Fruit fly (Drosophila melanogaster) whole organism, embryonic: ENCODE measurements around the gene Cnep1r2.

Experiments used
- Ada2b ChIP-seq: fragments of 200-800 bp; sonication (Bioruptor generic); IDR thresholded peaks from 2 replicates; pipeline ENCODE4 v1.3.6; 2022; ENCODE audit warnings: missing biosample characterization, missing genetic modification characterization
- CG10366 ChIP-seq: fragments of 200-800 bp; sonication (Bioruptor generic); IDR thresholded peaks from 2 replicates; pipeline ENCODE4 v1.3.6; 2022; ENCODE audit warnings: missing biosample characterization, missing genetic modification characterization
- CG11456 ChIP-seq: fragments of 200-800 bp; sonication (Bioruptor generic); IDR thresholded peaks from 3 replicates; pipeline ENCODE4 v1.3.6; 2022; ENCODE audit warnings: missing biosample characterization, missing genetic modification characterization
- CG11695 ChIP-seq: fragments of 200-800 bp; sonication (Bioruptor generic); IDR thresholded peaks from 3 replicates; pipeline ENCODE4 v1.3.6; 2022; ENCODE audit warnings: missing biosample characterization, missing genetic modification characterization
- CG12071 ChIP-seq: fragments of 200-800 bp; sonication (Bioruptor generic); optimal IDR thresholded peaks from 3 replicates; lab custom pipeline; 2018; ENCODE audit warnings: missing biosample characterization, mild to moderate bottlenecking, missing genetic modification characterization
- CG12299 ChIP-seq: fragments of 200-800 bp; sonication (Bioruptor generic); optimal IDR thresholded peaks from 2 replicates; lab custom pipeline; 2018; ENCODE audit warnings: missing biosample characterization, mild to moderate bottlenecking, missing genetic modification characterization
- CG13775 ChIP-seq: fragments of 200-800 bp; sonication (Bioruptor generic); optimal IDR thresholded peaks from 3 replicates; lab custom pipeline; 2017; ENCODE audit warnings: missing biosample characterization, mild to moderate bottlenecking, missing genetic modification characterization
- CG1603 ChIP-seq: fragments of 200-800 bp; sonication (Bioruptor generic); optimal IDR thresholded peaks from 2 replicates; lab custom pipeline; 2019; ENCODE audit warnings: missing biosample characterization, mild to moderate bottlenecking, missing genetic modification characterization, moderate library complexity
- CG16779 ChIP-seq: fragments of 200-800 bp; sonication (Bioruptor generic); IDR thresholded peaks from 2 replicates; pipeline ENCODE4 v1.3.6; 2022; ENCODE audit warnings: missing biosample characterization, missing genetic modification characterization
- CG30403 ChIP-seq: fragments of 200-800 bp; sonication (Bioruptor generic); optimal IDR thresholded peaks from 3 replicates; lab custom pipeline; 2016; ENCODE audit warnings: missing biosample characterization, missing genetic modification characterization
- CG3281 ChIP-seq: fragments of 200-800 bp; sonication (Bioruptor generic); optimal IDR thresholded peaks from 3 replicates; lab custom pipeline; 2017; ENCODE audit warnings: missing biosample characterization, mild to moderate bottlenecking, missing genetic modification characterization
- CG4424 ChIP-seq: fragments of 200-800 bp; sonication (Bioruptor generic); optimal IDR thresholded peaks from 3 replicates; lab custom pipeline; 2016; ENCODE audit warnings: missing biosample characterization, missing genetic modification characterization
- CG6683 ChIP-seq: fragments of 200-800 bp; sonication (Bioruptor generic); optimal IDR thresholded peaks from 2 replicates; lab custom pipeline; 2017; ENCODE audit warnings: missing biosample characterization, mild to moderate bottlenecking, missing genetic modification characterization, missing genetic modification reagents
- CG6791 ChIP-seq: fragments of 200-800 bp; sonication (Bioruptor generic); IDR thresholded peaks from 3 replicates; pipeline ENCODE4 v1.3.6; 2022; ENCODE audit warnings: missing biosample characterization, missing genetic modification characterization; ENCODE audit not compliant: partially characterized antibody
- CG7372 ChIP-seq: fragments of 200-800 bp; sonication (Bioruptor generic); IDR thresholded peaks from 2 replicates; pipeline ENCODE4 v1.3.6; 2022; ENCODE audit warnings: missing biosample characterization, missing genetic modification characterization
- CG8290 ChIP-seq, 3 experiments: fragments of 200-800 bp; sonication (Bioruptor generic); optimal IDR thresholded peaks; 2 replicates each; lab custom pipeline; 2016 to 2019; ENCODE audit warnings: missing biosample characterization in 3 of 3, missing genetic modification characterization in 3 of 3, mild to moderate bottlenecking in 2 of 3, moderate library complexity in 1 of 3
- CG8388 ChIP-seq: fragments of 200-800 bp; sonication (Bioruptor generic); optimal IDR thresholded peaks from 2 replicates; lab custom pipeline; 2019; ENCODE audit warnings: missing biosample characterization, mild to moderate bottlenecking, missing genetic modification characterization, moderate library complexity
- CG8944 ChIP-seq: fragments of 200-800 bp; sonication (Bioruptor generic); optimal IDR thresholded peaks from 3 replicates; lab custom pipeline; 2016; ENCODE audit warnings: missing biosample characterization, missing genetic modification characterization
- CG9609 ChIP-seq: fragments of 200-800 bp; sonication (Bioruptor generic); optimal IDR thresholded peaks from 3 replicates; lab custom pipeline; 2016; ENCODE audit warnings: missing biosample characterization, missing genetic modification characterization
- CTCF ChIP-seq: fragments of 200-800 bp; sonication (Bioruptor generic); optimal IDR thresholded peaks from 2 replicates; lab custom pipeline; 2017; ENCODE audit warnings: missing biosample characterization, mild to moderate bottlenecking, missing genetic modification characterization, moderate library complexity
- CkIIα-i1 ChIP-seq: fragments of 200-800 bp; sonication (Bioruptor generic); IDR thresholded peaks from 2 replicates; pipeline ENCODE4 v1.3.6; 2022; ENCODE audit warnings: missing biosample characterization, missing genetic modification characterization
- CoRest ChIP-seq: fragments of 200-800 bp; sonication (Bioruptor generic); optimal IDR thresholded peaks from 3 replicates; lab custom pipeline; 2018; ENCODE audit warnings: missing biosample characterization, mild to moderate bottlenecking, missing genetic modification characterization, moderate library complexity
- CrebB ChIP-seq: fragments of 200-800 bp; sonication (Bioruptor generic); optimal IDR thresholded peaks from 3 replicates; lab custom pipeline; 2018; ENCODE audit warnings: missing biosample characterization, mild to moderate bottlenecking, missing genetic modification characterization
- D ChIP-seq, 2 experiments: fragments of 200-800 bp in 1 of 2; fragments of >200 bp in 1 of 2; sonication (Bioruptor generic) in 1 of 2; optimal IDR thresholded peaks; 2 replicates in 1 of 2; 3 replicates in 1 of 2; lab custom pipeline; 2017; ENCODE audit warnings: mild to moderate bottlenecking in 1 of 2, missing biosample characterization in 1 of 2, missing genetic modification characterization in 1 of 2, missing genetic modification reagents in 1 of 2
- HHEX ChIP-seq: fragments of 200-800 bp; sonication (Bioruptor generic); optimal IDR thresholded peaks from 3 replicates; lab custom pipeline; 2017; ENCODE audit warnings: missing biosample characterization, mild to moderate bottlenecking, missing genetic modification characterization, missing genetic modification reagents
- Hand ChIP-seq: fragments of 200-800 bp; sonication (Bioruptor generic); optimal IDR thresholded peaks from 2 replicates; lab custom pipeline; 2017; ENCODE audit warnings: mild to moderate bottlenecking, missing biosample characterization, missing genetic modification reagents, missing genetic modification characterization
- Hr51 ChIP-seq, 2 experiments: fragments of 200-800 bp; sonication (Bioruptor generic); optimal IDR thresholded peaks; 2 replicates in 1 of 2; 3 replicates in 1 of 2; lab custom pipeline; 2016 to 2018; ENCODE audit warnings: missing biosample characterization in 2 of 2, missing genetic modification characterization in 2 of 2, mild to moderate bottlenecking in 1 of 2, moderate library complexity in 1 of 2
- Jarid2 ChIP-seq: fragments of 200-800 bp; sonication (Bioruptor generic); optimal IDR thresholded peaks from 3 replicates; lab custom pipeline; 2017; ENCODE audit warnings: mild to moderate bottlenecking, missing biosample characterization, missing genetic modification reagents, missing genetic modification characterization
- Max ChIP-seq: fragments of 200-800 bp; sonication (Bioruptor generic); optimal IDR thresholded peaks from 2 replicates; lab custom pipeline; 2016; ENCODE audit warnings: missing biosample characterization, mild to moderate bottlenecking, missing genetic modification characterization
- Med ChIP-seq: fragments of 200-800 bp; sonication (Bioruptor generic); peaks from one replicate; lab custom pipeline; 2016; ENCODE audit warnings: missing biosample characterization, missing genetic modification characterization, mild to moderate bottlenecking, inconsistent platforms, moderate library complexity
- Nf-YB ChIP-seq: fragments of 200-800 bp; sonication (Bioruptor generic); optimal IDR thresholded peaks from 3 replicates; lab custom pipeline; 2019; ENCODE audit warnings: missing biosample characterization, mild to moderate bottlenecking, missing genetic modification characterization, moderate library complexity
- Optix ChIP-seq: fragments of 200-800 bp; sonication (Bioruptor generic); IDR thresholded peaks from 3 replicates; pipeline ENCODE4 v1.3.6; 2022; ENCODE audit warnings: missing biosample characterization, missing genetic modification characterization
- Rfx ChIP-seq: fragments of 200-800 bp; sonication (Bioruptor generic); IDR thresholded peaks from 2 replicates; pipeline ENCODE4 v1.3.6; 2022; ENCODE audit warnings: missing biosample characterization, missing genetic modification characterization
- Sin3A ChIP-seq: fragments of >200 bp; optimal IDR thresholded peaks from 2 replicates; lab custom pipeline; 2018
- Trl ChIP-seq, 3 experiments: fragments of >200 bp in 2 of 3; fragments of 200-800 bp in 1 of 3; sonication (Bioruptor generic) in 1 of 3; optimal IDR thresholded peaks; 2 replicates in 1 of 3; 3 replicates in 2 of 3; lab custom pipeline; 2016 to 2017; ENCODE audit warnings: missing biosample characterization in 1 of 3, missing genetic modification characterization in 1 of 3
- aop ChIP-seq: fragments of 200-800 bp; sonication (Bioruptor generic); IDR thresholded peaks from 2 replicates; pipeline ENCODE4 v1.3.6; 2022; ENCODE audit warnings: missing biosample characterization, missing genetic modification characterization
- disco-r ChIP-seq: fragments of 200-800 bp; sonication (Bioruptor generic); optimal IDR thresholded peaks from 2 replicates; lab custom pipeline; 2016; ENCODE audit warnings: missing biosample characterization, missing genetic modification characterization
- exex ChIP-seq: fragments of 200-800 bp; sonication (Bioruptor generic); optimal IDR thresholded peaks from 4 replicates; lab custom pipeline; 2018; ENCODE audit warnings: missing biosample characterization, mild to moderate bottlenecking, missing genetic modification characterization, moderate library complexity
- gem ChIP-seq: fragments of 200-800 bp; sonication (Bioruptor generic); optimal IDR thresholded peaks from 2 replicates; lab custom pipeline; 2019; ENCODE audit warnings: missing biosample characterization, mild to moderate bottlenecking, missing genetic modification characterization, moderate library complexity
- gro ChIP-seq: fragments of 200-800 bp; sonication (Bioruptor generic); optimal IDR thresholded peaks from 2 replicates; lab custom pipeline; 2016; ENCODE audit warnings: missing biosample characterization, missing genetic modification characterization
- ham ChIP-seq: fragments of 200-800 bp; sonication (Bioruptor generic); IDR thresholded peaks from 2 replicates; pipeline ENCODE4 v1.3.6; 2022; ENCODE audit warnings: missing biosample characterization, missing genetic modification characterization
- hkb ChIP-seq, 2 experiments: fragments of 200-800 bp in 1 of 2; fragments of >200 bp in 1 of 2; sonication (Bioruptor generic) in 1 of 2; IDR thresholded peaks in 1 of 2; optimal IDR thresholded peaks in 1 of 2; 2 replicates each; pipeline versions ENCODE4 v1.3.6 to Lab custom; 2017 to 2022; ENCODE audit warnings: missing biosample characterization in 1 of 2, missing genetic modification characterization in 1 of 2
- ken ChIP-seq: fragments of 200-800 bp; sonication (Bioruptor generic); IDR thresholded peaks from 3 replicates; pipeline ENCODE4 v1.3.6; 2022; ENCODE audit warnings: missing biosample characterization, missing genetic modification characterization
- lola ChIP-seq, 3 experiments: fragments of >200 bp in 2 of 3; fragments of 200-800 bp in 1 of 3; sonication (Bioruptor generic) in 1 of 3; optimal IDR thresholded peaks; 2 replicates each; lab custom pipeline; 2017 to 2019; ENCODE audit warnings: missing biosample characterization in 3 of 3, missing genetic modification characterization in 3 of 3, mild to moderate bottlenecking in 1 of 3, moderate library complexity in 1 of 3
- mirr ChIP-seq: fragments of 200-800 bp; sonication (Bioruptor generic); optimal IDR thresholded peaks from 3 replicates; lab custom pipeline; 2018; ENCODE audit warnings: missing biosample characterization, mild to moderate bottlenecking, missing genetic modification characterization
- nerfin-1 ChIP-seq: fragments of 200-800 bp; sonication (Bioruptor generic); optimal IDR thresholded peaks from 3 replicates; lab custom pipeline; 2019; ENCODE audit warnings: missing biosample characterization, mild to moderate bottlenecking, missing genetic modification characterization, moderate library complexity
- prd ChIP-seq, 3 experiments: fragments of >200 bp in 2 of 3; fragments of 200-800 bp in 1 of 3; sonication (Bioruptor generic) in 1 of 3; optimal IDR thresholded peaks in 2 of 3; IDR thresholded peaks in 1 of 3; 2 replicates in 2 of 3; 3 replicates in 1 of 3; pipeline versions ENCODE4 v1.3.6 to Lab custom; 2017 to 2022; ENCODE audit warnings: missing biosample characterization in 1 of 3, missing genetic modification characterization in 1 of 3
- salm ChIP-seq: fragments of 200-800 bp; sonication (Bioruptor generic); optimal IDR thresholded peaks from 2 replicates; lab custom pipeline; 2018; ENCODE audit warnings: missing biosample characterization, mild to moderate bottlenecking, missing genetic modification characterization

Cnep1r2 gene

DNA sequence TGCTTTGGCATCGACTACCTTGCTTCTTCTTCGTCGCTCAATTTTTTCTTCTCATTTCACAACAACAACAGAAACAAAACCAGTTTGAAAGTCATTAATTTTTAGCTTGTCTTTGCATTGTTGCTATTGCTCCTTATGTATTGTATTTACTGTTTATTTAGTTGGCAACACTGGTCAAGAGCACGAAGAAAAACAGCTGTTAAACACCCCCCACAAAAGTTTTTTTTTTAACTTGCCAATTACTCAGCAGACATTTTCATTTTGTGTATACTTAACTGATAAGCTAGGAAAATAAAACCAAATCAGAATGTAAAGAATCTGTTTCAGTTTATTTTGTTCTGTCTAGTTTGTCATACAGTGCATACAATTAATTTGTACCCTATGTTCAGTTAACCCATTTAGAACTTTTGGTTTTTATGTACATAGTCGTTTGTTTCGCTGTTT lies 41.8 kb downstream of the Cnep1r2 start (continued):
- TF ChIP-seq hkb (optimal IDR thresholded peaks at IDR 0.05; lab: Kevin White, UChicago) (no peak), hkb (GFP tag; IDR thresholded peaks at IDR 0.05; lab: Robert Waterston, UW) (no peak), disco-r (GFP tag; lab: Kevin White, UChicago) (no peak), ken (GFP tag; lab: Robert Waterston, UW) (no peak), salm (tag; lab: Kevin White, UChicago) (peak; percentile 21), aop (GFP tag; lab: Robert Waterston, UW) (no peak), D (optimal IDR thresholded peaks at IDR 0.05; lab: Kevin White, UChicago) (no peak), D (GFP tag; optimal IDR thresholded peaks at IDR 0.05; lab: Kevin White, UChicago) (no peak), CG11456 (GFP tag; lab: Robert Waterston, UW) (0 out of 3 replicates have a peak, but pooled peaks have one; percentile 9), CrebB (peak; percentile 18), CG30403 (GFP tag; lab: Kevin White, UChicago) (peak; percentile 8), CG11695 (GFP tag; lab: Robert Waterston, UW) (peak; percentile 40; the same call in 1 of the 3 replicates), Jarid2 (GFP tag; lab: Kevin White, UChicago) (no peak), CoRest (peak; percentile 4), gro (peak; percentile 0), ham (GFP tag; lab: Robert Waterston, UW) (no peak), gem (tag; lab: Kevin White, UChicago) (peak; percentile 46), Hr51 (GFP tag; optimal IDR thresholded peaks at IDR 0.05; lab: Kevin White, UChicago) (peak in 1 of 2 experiments; percentile 31), Hand (GFP tag; lab: Kevin White, UChicago) (peak; percentile 38), Rfx (GFP tag; lab: Robert Waterston, UW) (0 out of 2 replicates have a peak, but pooled peaks have one; percentile 43), CG4424 (GFP tag; lab: Kevin White, UChicago) (no peak), CG6791 (no peak), CTCF (no peak), CG7372 (GFP tag; lab: Robert Waterston, UW) (no peak), exex (tag; lab: Kevin White, UChicago) (no peak), CG9609 (no peak), CG10366 (GFP tag; lab: Robert Waterston, UW) (no peak), Max (GFP tag; lab: Kevin White, UChicago) (no peak), CG8944 (GFP tag; lab: Kevin White, UChicago) (no peak), nerfin-1 (tag; lab: Kevin White, UChicago) (peak; percentile 0), CG8290 (GFP tag; optimal IDR thresholded peaks at IDR 0.05; lab: Kevin White, UChicago) (no peak), CG8290 (tag; optimal IDR thresholded peaks at IDR 0.05; lab: Kevin White, UChicago) (no peak), Sin3A (lab: Kevin White, UChicago) (no peak), CG8388 (GFP tag; lab: Kevin White, UChicago) (peak; percentile 62), HHEX (GFP tag; lab: Kevin White, UChicago) (peak; percentile 36), mirr (no peak), Nf-YB (GFP tag; lab: Kevin White, UChicago) (no peak), CG6683 (GFP tag; lab: Kevin White, UChicago) (no peak), CG1603 (no peak), lola (GFP tag; optimal IDR thresholded peaks at IDR 0.05; lab: Kevin White, UChicago) (no peak), CG3281 (GFP tag; lab: Kevin White, UChicago) (peak; percentile 53), prd (optimal IDR thresholded peaks at IDR 0.05; lab: Kevin White, UChicago) (no peak), prd (GFP tag; IDR thresholded peaks at IDR 0.05; lab: Robert Waterston, UW) (0 out of 3 replicates have a peak, but pooled peaks have one; percentile 12), Med (GFP tag; lab: Kevin White, UChicago) (peak; percentile 75), CG13775 (GFP tag; lab: Kevin White, UChicago) (peak; percentile 22), CkIIα-i1 (no peak), CG16779 (no peak), CG12071 (GFP tag; lab: Kevin White, UChicago) (peak; percentile 29), CG12299 (tag; lab: Kevin White, UChicago) (no peak), Ada2b (GFP tag; lab: Robert Waterston, UW) (peak; percentile 33; the same call in 1 of the 2 replicates), Optix (GFP tag; lab: Robert Waterston, UW) (no peak), Trl (optimal IDR thresholded peaks at IDR 0.05; lab: Kevin White, UChicago) (no peak), Trl (GFP tag; optimal IDR thresholded peaks at IDR 0.05; lab: Kevin White, UChicago) (no peak)
